Worm (Caenorhabditis elegans) whole organism, young adult: ENCODE results near the gene T08G3.13.

Source experiments
- B0019.2 ChIP-seq: fragments of 200-800 bp; sonication (Bioruptor generic); conservative IDR thresholded peaks from 2 replicates; pipeline ENCODE4 v1.3.6; 2022; ENCODE audit warnings: missing genetic modification reagents, missing genetic modification characterization, missing compliant biosample characterization
- B0261.1 ChIP-seq: sonication (generic microtip); optimal IDR thresholded peaks from 2 replicates; lab custom pipeline; 2016; ENCODE audit warnings: mild to moderate bottlenecking, missing genetic modification characterization, moderate library complexity, missing compliant biosample characterization
- C06A6.2 ChIP-seq: fragments of 200-800 bp; sonication (Bioruptor generic); conservative IDR thresholded peaks from 2 replicates; pipeline ENCODE4 v1.3.6; 2022; ENCODE audit warnings: missing genetic modification characterization, missing compliant biosample characterization
- D2030.7 ChIP-seq: fragments of 200-800 bp; sonication (Bioruptor generic); IDR thresholded peaks from 2 replicates; pipeline ENCODE4 v1.3.6; 2022; ENCODE audit warnings: missing genetic modification reagents, missing genetic modification characterization, missing compliant biosample characterization
- F10E7.11 ChIP-seq: sonication (generic microtip); optimal IDR thresholded peaks from 2 replicates; lab custom pipeline; 2017; ENCODE audit warnings: mild to moderate bottlenecking, missing genetic modification characterization, moderate library complexity, missing compliant biosample characterization
- F49E8.2 ChIP-seq: sonication (generic microtip); optimal IDR thresholded peaks from 3 replicates; lab custom pipeline; 2017; ENCODE audit warnings: missing genetic modification characterization, mild to moderate bottlenecking, missing compliant biosample characterization, antibody characterized with exemption, moderate library complexity; ENCODE audit not compliant: insufficient read depth
- K12H6.12 ChIP-seq: fragments of 200-800 bp; sonication (Bioruptor generic); optimal IDR thresholded peaks from 2 replicates; lab custom pipeline; 2018; ENCODE audit warnings: mild to moderate bottlenecking, missing genetic modification characterization, missing compliant biosample characterization
- T07F8.4 ChIP-seq: sonication (generic microtip); optimal IDR thresholded peaks from 2 replicates; lab custom pipeline; 2016; ENCODE audit warnings: mild to moderate bottlenecking, missing genetic modification characterization, moderate library complexity, missing compliant biosample characterization
- Y53F4B.3 ChIP-seq: fragments of 200-800 bp; sonication (Bioruptor generic); IDR thresholded peaks from 2 replicates; pipeline ENCODE4 v1.3.6; 2022; ENCODE audit warnings: missing genetic modification reagents, missing genetic modification characterization, missing compliant biosample characterization
- ama-1 ChIP-seq, 3 experiments: fragments of 150-350 bp in 1 of 3; sonication (generic microtip) in 2 of 3; optimal IDR thresholded peaks; 2 replicates each; lab custom pipeline; 2014 to 2018; ENCODE audit warnings: missing biosample characterization in 2 of 3, missing genetic modification characterization in 2 of 3, missing genetic modification reagents in 2 of 3
- aptf-3 ChIP-seq: fragments of 200-800 bp; sonication (Bioruptor generic); IDR thresholded peaks from 2 replicates; pipeline ENCODE4 v1.3.6; 2022; ENCODE audit warnings: missing genetic modification characterization, missing compliant biosample characterization
- atf-7 ChIP-seq: sonication (generic microtip); optimal IDR thresholded peaks from 2 replicates; lab custom pipeline; 2017; ENCODE audit warnings: mild to moderate bottlenecking, missing genetic modification characterization, missing compliant biosample characterization
- athp-1 ChIP-seq: sonication (generic microtip); optimal IDR thresholded peaks from 2 replicates; lab custom pipeline; 2017; ENCODE audit warnings: mild to moderate bottlenecking, missing genetic modification characterization, missing compliant biosample characterization
- attf-6 ChIP-seq: fragments of 200-800 bp; sonication (Bioruptor generic); IDR thresholded peaks from 2 replicates; pipeline ENCODE4 v1.3.6; 2022; ENCODE audit warnings: missing genetic modification reagents, missing genetic modification characterization, missing compliant biosample characterization
- bed-1 ChIP-seq: fragments of 200-800 bp; sonication (Bioruptor generic); IDR thresholded peaks from 2 replicates; pipeline ENCODE4 v1.3.6; 2022; ENCODE audit warnings: missing genetic modification reagents, missing genetic modification characterization, missing compliant biosample characterization
- cebp-2 ChIP-seq: fragments of 200-800 bp; sonication (Bioruptor generic); IDR thresholded peaks from 2 replicates; pipeline ENCODE4 v1.3.6; 2022; ENCODE audit warnings: missing genetic modification characterization, missing compliant biosample characterization
- chd-7 ChIP-seq: sonication (generic microtip); optimal IDR thresholded peaks from 2 replicates; lab custom pipeline; 2016; ENCODE audit warnings: mild to moderate bottlenecking, missing genetic modification characterization, moderate library complexity, missing compliant biosample characterization
- die-1 ChIP-seq: sonication (generic microtip); optimal IDR thresholded peaks from 2 replicates; lab custom pipeline; 2016; ENCODE audit warnings: missing genotype, mild to moderate bottlenecking, missing genetic modification characterization, missing compliant biosample characterization
- dpff-1 ChIP-seq: sonication (generic microtip); optimal IDR thresholded peaks from 2 replicates; lab custom pipeline; 2017; ENCODE audit warnings: mild to moderate bottlenecking, missing genetic modification characterization, missing compliant biosample characterization
- ekl-4 ChIP-seq: fragments of 200-800 bp; sonication (Bioruptor generic); IDR thresholded peaks from 2 replicates; pipeline ENCODE4 v1.3.6; 2022; ENCODE audit warnings: missing genetic modification reagents, missing genetic modification characterization, missing compliant biosample characterization
- fkh-3 ChIP-seq: sonication (generic microtip); optimal IDR thresholded peaks from 2 replicates; lab custom pipeline; 2016; ENCODE audit warnings: mild to moderate bottlenecking, missing genetic modification characterization, missing compliant biosample characterization
- gei-17 ChIP-seq: fragments of 200-800 bp; sonication (Bioruptor generic); optimal IDR thresholded peaks from 2 replicates; lab custom pipeline; 2018; ENCODE audit warnings: mild to moderate bottlenecking, missing genetic modification characterization, missing compliant biosample characterization
- hlh-12 ChIP-seq: sonication (generic microtip); optimal IDR thresholded peaks from 2 replicates; lab custom pipeline; 2016; ENCODE audit warnings: missing genetic modification characterization, missing compliant biosample characterization
- hmg-1.2 ChIP-seq: fragments of 200-800 bp; sonication (Bioruptor generic); IDR thresholded peaks from 2 replicates; pipeline ENCODE4 v1.3.6; 2022; ENCODE audit warnings: missing genetic modification reagents, missing genetic modification characterization, missing compliant biosample characterization
- hmg-20 ChIP-seq: fragments of 200-800 bp; sonication (Bioruptor generic); IDR thresholded peaks from 2 replicates; pipeline ENCODE4 v1.3.6; 2022; ENCODE audit warnings: missing genetic modification reagents, missing genetic modification characterization, missing compliant biosample characterization
- lin-26 ChIP-seq: fragments of 200-800 bp; sonication (Bioruptor generic); IDR thresholded peaks from 2 replicates; pipeline ENCODE4 v1.3.6; 2022; ENCODE audit warnings: missing genetic modification reagents, missing genetic modification characterization, missing compliant biosample characterization
- lin-40 ChIP-seq: sonication (generic microtip); optimal IDR thresholded peaks from 2 replicates; lab custom pipeline; 2016; ENCODE audit warnings: missing genetic modification characterization, mild to moderate bottlenecking, missing compliant biosample characterization, missing genotype, missing genetic modification reagents
- madf-10 ChIP-seq: sonication (generic microtip); optimal IDR thresholded peaks from 2 replicates; lab custom pipeline; 2016; ENCODE audit warnings: mild to moderate bottlenecking, missing genetic modification characterization, missing compliant biosample characterization
- madf-8 ChIP-seq: fragments of 200-800 bp; sonication (Bioruptor generic); conservative IDR thresholded peaks from 2 replicates; pipeline ENCODE4 v1.3.6; 2022; ENCODE audit warnings: missing genetic modification reagents, missing genetic modification characterization, missing compliant biosample characterization
- mel-28 ChIP-seq: sonication (generic microtip); optimal IDR thresholded peaks from 2 replicates; lab custom pipeline; 2016; ENCODE audit warnings: borderline replicate concordance, mild to moderate bottlenecking, missing genetic modification characterization, missing compliant biosample characterization
- nfya-1 ChIP-seq: sonication (generic microtip); optimal IDR thresholded peaks from 2 replicates; lab custom pipeline; 2017; ENCODE audit warnings: antibody characterized with exemption, missing compliant biosample characterization, missing genetic modification characterization, borderline replicate concordance; ENCODE audit not compliant: insufficient read depth
- rcor-1 ChIP-seq: fragments of 200-800 bp; sonication (Bioruptor generic); IDR thresholded peaks from 2 replicates; pipeline ENCODE4 v1.3.6; 2022; ENCODE audit warnings: missing genetic modification reagents, missing genetic modification characterization, missing compliant biosample characterization
- repo-1 ChIP-seq: sonication (generic microtip); optimal IDR thresholded peaks from 2 replicates; lab custom pipeline; 2017; ENCODE audit warnings: mild to moderate bottlenecking, missing genetic modification characterization, missing compliant biosample characterization
- sea-2 ChIP-seq: fragments of 200-800 bp; sonication (Bioruptor generic); IDR thresholded peaks from 2 replicates; pipeline ENCODE4 v1.3.6; 2022; ENCODE audit warnings: missing genetic modification characterization, missing compliant biosample characterization
- snpc-1.3 ChIP-seq: sonication (generic microtip); optimal IDR thresholded peaks from 2 replicates; lab custom pipeline; 2017; ENCODE audit warnings: missing genetic modification characterization, mild to moderate bottlenecking, missing compliant biosample characterization, antibody characterized with exemption, moderate library complexity, missing genotype, missing genetic modification reagents; ENCODE audit not compliant: insufficient read depth
- snpc-3.4 ChIP-seq: sonication (generic microtip); optimal IDR thresholded peaks from 2 replicates; lab custom pipeline; 2017; ENCODE audit warnings: missing genetic modification characterization, mild to moderate bottlenecking, missing compliant biosample characterization, antibody characterized with exemption, moderate library complexity, missing genotype, missing genetic modification reagents
- tbx-9 ChIP-seq: sonication (generic microtip); optimal IDR thresholded peaks from 2 replicates; lab custom pipeline; 2016; ENCODE audit warnings: borderline replicate concordance, missing genetic modification characterization, inconsistent platforms, missing compliant biosample characterization
- tlf-1 ChIP-seq: fragments of 200-800 bp; sonication (Bioruptor generic); optimal IDR thresholded peaks from 2 replicates; lab custom pipeline; 2018; ENCODE audit warnings: mild to moderate bottlenecking, missing genetic modification characterization, missing compliant biosample characterization
- unc-130 ChIP-seq: sonication (generic microtip); optimal IDR thresholded peaks from 2 replicates; lab custom pipeline; 2016; ENCODE audit warnings: missing genetic modification reagents, missing genetic modification characterization, missing compliant biosample characterization
- xnd-1 ChIP-seq: sonication (generic microtip); optimal IDR thresholded peaks from 2 replicates; lab custom pipeline; 2016; ENCODE audit warnings: missing genotype, missing genetic modification reagents, missing genetic modification characterization, missing compliant biosample characterization
- zim-3 ChIP-seq: sonication (generic microtip); optimal IDR thresholded peaks from 2 replicates; lab custom pipeline; 2017; ENCODE audit warnings: mild to moderate bottlenecking, missing genetic modification characterization, moderate library complexity, missing compliant biosample characterization
- ztf-18 ChIP-seq: sonication (generic microtip); optimal IDR thresholded peaks from 2 replicates; lab custom pipeline; 2016; ENCODE audit warnings: missing genotype, mild to moderate bottlenecking, missing genetic modification characterization, missing compliant biosample characterization
- ztf-26 ChIP-seq: sonication (generic microtip); optimal IDR thresholded peaks from 2 replicates; lab custom pipeline; 2017; ENCODE audit warnings: missing genetic modification characterization, missing compliant biosample characterization
- ztf-28 ChIP-seq: fragments of 200-800 bp; sonication (Bioruptor generic); IDR thresholded peaks from 2 replicates; pipeline ENCODE4 v1.3.6; 2022; ENCODE audit warnings: missing genetic modification reagents, missing genetic modification characterization, missing compliant biosample characterization
- ztf-3 ChIP-seq: fragments of 200-800 bp; sonication (Bioruptor generic); optimal IDR thresholded peaks from 2 replicates; lab custom pipeline; 2018; ENCODE audit warnings: mild to moderate bottlenecking, missing genetic modification characterization, missing compliant biosample characterization
- ztf-6 ChIP-seq: fragments of 200-800 bp; sonication (Bioruptor generic); IDR thresholded peaks from 2 replicates; pipeline ENCODE4 v1.3.6; 2022; ENCODE audit warnings: missing genetic modification reagents, missing genetic modification characterization, missing compliant biosample characterization

The T08G3.13 gene

ce11 chrV:16483044-16483443 lies 35.2 kb downstream of the T08G3.13 start, which contains the start of gene F57E7.2:
Gene F57E7.2, minus strand, starts transcription at chrV:16483144.
- TF ChIP-seq lin-40 (no peak), hlh-12 (tag; lab: Kevin White, UChicago) (no peak), dpff-1 (tag; lab: Kevin White, UChicago) (no peak), aptf-3 (no peak), cebp-2 (no peak), snpc-3.4 (tag; lab: Kevin White, UChicago) (no peak), sea-2 (GFP tag; lab: Robert Waterston, UW) (no peak), nfya-1 (tag; lab: Kevin White, UChicago) (no peak), tlf-1 (no peak), Y53F4B.3 (GFP tag; lab: Robert Waterston, UW) (no peak), mel-28 (tag; lab: Kevin White, UChicago) (no peak), athp-1 (tag; lab: Kevin White, UChicago) (no peak), ztf-18 (tag; lab: Kevin White, UChicago) (no peak), K12H6.12 (tag; lab: Kevin White, UChicago) (no peak), B0019.2 (GFP tag; lab: Robert Waterston, UW) (no peak), madf-8 (no peak), lin-26 (GFP tag; lab: Robert Waterston, UW) (no peak), D2030.7 (GFP tag; lab: Robert Waterston, UW) (no peak)

ce11 chrV:16483681-16484080 lies 35.8 kb downstream of the T08G3.13 start, which contains the start of gene srh-139:
Gene srh-139, plus strand, starts transcription at chrV:16483981.
- TF ChIP-seq fkh-3 (tag; lab: Kevin White, UChicago), result no peak
- no peak for TF ChIP-seq gei-17 (GFP tag; lab: Kevin White, UChicago)
- TF ChIP-seq rcor-1 (GFP tag; lab: Robert Waterston, UW), result no peak
- TF ChIP-seq T07F8.4 (tag; lab: Kevin White, UChicago), result no peak
- TF ChIP-seq zim-3 (tag; lab: Kevin White, UChicago), result no peak
- TF ChIP-seq unc-130 (GFP tag; lab: Kevin White, UChicago), result no peak

ce11 chrV:16487474-16487873 lies 39.6 kb downstream of the T08G3.13 start, which contains the start of gene Y32B12A.5:
Gene Y32B12A.5, minus strand, starts transcription at chrV:16487574.
- TF ChIP-seq ztf-6, result no peak
- no peak for TF ChIP-seq ztf-26
- no peak for TF ChIP-seq F10E7.11 (tag; lab: Kevin White, UChicago)
- TF ChIP-seq ztf-28 (GFP tag; lab: Robert Waterston, UW), result no peak
- no peak for TF ChIP-seq hmg-20
- TF ChIP-seq xnd-1 (tag; lab: Kevin White, UChicago), result no peak
- no peak for TF ChIP-seq athp-1 (tag; lab: Kevin White, UChicago)
- no peak for TF ChIP-seq hmg-1.2
- TF ChIP-seq zim-3 (tag; lab: Kevin White, UChicago), result no peak
- no peak for TF ChIP-seq die-1
- no peak for TF ChIP-seq tlf-1
- no peak for TF ChIP-seq attf-6 (GFP tag; lab: Robert Waterston, UW)
- no peak for TF ChIP-seq madf-10 (tag; lab: Kevin White, UChicago)
- no peak for TF ChIP-seq bed-1

- TF ChIP-seq ztf-3 (no peak), chd-7 (no peak), ekl-4 (GFP tag; lab: Robert Waterston, UW) (no peak), C06A6.2 (GFP tag; lab: Robert Waterston, UW) (no peak), F49E8.2 (tag; lab: Kevin White, UChicago) (no peak), tbx-9 (tag; lab: Kevin White, UChicago) (no peak), repo-1 (tag; lab: Kevin White, UChicago) (no peak), snpc-1.3 (tag; lab: Kevin White, UChicago) (no peak), ama-1 (optimal IDR thresholded peaks at IDR 0.05; lab: Kevin White, UChicago) (no peak), ama-1 (GFP tag; optimal IDR thresholded peaks at IDR 0.05; lab: Kevin White, UChicago) (no peak), B0261.1 (tag; lab: Kevin White, UChicago) (no peak), atf-7 (no peak), hlh-12 (tag; lab: Kevin White, UChicago) (no peak)
These were observed 40.3 kb downstream of the T08G3.13 start, which contains the start of gene sqst-4 for ce11 chrV:16488172-16488571. Gene sqst-4, plus strand, starts transcription at chrV:16488472.
